Fruit fly (Drosophila melanogaster) whole organism, embryonic: ENCODE results near the gene CG4658.

ENCODE experiments used
- C15 ChIP-seq: fragments of 200-800 bp; sonication (Bioruptor generic); IDR thresholded peaks from 3 replicates; pipeline ENCODE4 v1.3.6; 2022; ENCODE audit warnings: missing biosample characterization, missing genetic modification characterization
- CG11504 ChIP-seq: fragments of 200-800 bp; sonication (Bioruptor generic); optimal IDR thresholded peaks from 3 replicates; lab custom pipeline; 2019; ENCODE audit warnings: missing biosample characterization, mild to moderate bottlenecking, missing genetic modification characterization, moderate library complexity
- CG1792 ChIP-seq: fragments of 200-800 bp; sonication (Bioruptor generic); optimal IDR thresholded peaks from 2 replicates; lab custom pipeline; 2016; ENCODE audit warnings: missing biosample characterization, missing genetic modification characterization
- CG33557 ChIP-seq: fragments of 200-800 bp; sonication (Bioruptor generic); optimal IDR thresholded peaks from 2 replicates; lab custom pipeline; 2019; ENCODE audit warnings: missing biosample characterization, mild to moderate bottlenecking, missing genetic modification characterization, moderate library complexity
- CG6854 ChIP-seq: fragments of 200-800 bp; sonication (Bioruptor generic); optimal IDR thresholded peaks from 3 replicates; lab custom pipeline; 2017; ENCODE audit warnings: missing biosample characterization, mild to moderate bottlenecking, missing genetic modification characterization
- CG9876 ChIP-seq: fragments of 200-800 bp; sonication (Bioruptor generic); optimal IDR thresholded peaks from 2 replicates; lab custom pipeline; 2016; ENCODE audit warnings: missing biosample characterization, missing genetic modification characterization
- Camta ChIP-seq: fragments of 200-800 bp; sonication (Bioruptor generic); optimal IDR thresholded peaks from 2 replicates; lab custom pipeline; 2016; ENCODE audit warnings: missing biosample characterization, missing genetic modification characterization
- Gsc ChIP-seq: fragments of 200-800 bp; sonication (Bioruptor generic); IDR thresholded peaks from 2 replicates; pipeline ENCODE4 v1.3.6; 2022; ENCODE audit warnings: missing biosample characterization, missing genetic modification characterization
- Nf-YC ChIP-seq: fragments of 200-800 bp; optimal IDR thresholded peaks from 3 replicates; lab custom pipeline; 2019; ENCODE audit warnings: missing biosample characterization, mild to moderate bottlenecking, missing genetic modification characterization, moderate library complexity
- br ChIP-seq: fragments of >200 bp; optimal IDR thresholded peaks from 2 replicates; lab custom pipeline; 2017
- fu2 ChIP-seq: fragments of 200-800 bp; sonication (Bioruptor generic); optimal IDR thresholded peaks from 2 replicates; lab custom pipeline; 2016; ENCODE audit warnings: missing biosample characterization, missing genetic modification characterization
- pita ChIP-seq: fragments of 200-800 bp; sonication (Bioruptor generic); optimal IDR thresholded peaks from 2 replicates; lab custom pipeline; 2017; ENCODE audit warnings: missing biosample characterization, mild to moderate bottlenecking, missing genetic modification characterization

dm6 chr2L:9989275-9989674 lies 32.3 kb downstream of the CG4658 start:
- TF ChIP-seq Nf-YC (tag; lab: Kevin White, UChicago) (no peak), Gsc (GFP tag; lab: Robert Waterston, UW) (no peak), CG11504 (tag; lab: Kevin White, UChicago) (no peak), CG33557 (GFP tag; lab: Kevin White, UChicago) (no peak), fu2 (no peak), CG9876 (no peak), CG1792 (GFP tag; lab: Kevin White, UChicago) (no peak), br (lab: Kevin White, UChicago) (no peak), C15 (GFP tag; lab: Robert Waterston, UW) (no peak), Camta (no peak), CG6854 (GFP tag; lab: Kevin White, UChicago) (no peak), pita (GFP tag; lab: Kevin White, UChicago) (no peak)
